Worm (Caenorhabditis elegans) whole organism, L2 larva: ENCODE results near the gene Y81B9A.1.
A peak's percentile ranks its signal among the peaks of the same experiment; 100 is the strongest.

Experiments
- C34F6.9 ChIP-seq: fragments of 150-350 bp; optimal IDR thresholded peaks from 2 replicates; lab custom pipeline; 2014; ENCODE audit warnings: missing biosample characterization, missing genetic modification characterization
- F13H6.1 ChIP-seq: sonication (generic microtip); optimal IDR thresholded peaks from 2 replicates; lab custom pipeline; 2016; ENCODE audit warnings: missing genetic modification characterization, missing compliant biosample characterization
- R02D3.7 ChIP-seq: fragments of 150-350 bp; optimal IDR thresholded peaks from 2 replicates; lab custom pipeline; 2014; ENCODE audit warnings: missing biosample characterization, missing genetic modification characterization
- Y55F3AM.14 ChIP-seq: fragments of 200-800 bp; sonication (Bioruptor generic); optimal IDR thresholded peaks from 2 replicates; lab custom pipeline; 2018; ENCODE audit warnings: mild to moderate bottlenecking, missing genetic modification characterization, missing compliant biosample characterization
- ZK546.5 ChIP-seq: sonication (generic microtip); optimal IDR thresholded peaks from 2 replicates; lab custom pipeline; 2017; ENCODE audit warnings: missing biosample characterization, missing genetic modification characterization
- aly-2 ChIP-seq: fragments of 150-350 bp; optimal IDR thresholded peaks from 2 replicates; lab custom pipeline; 2014; ENCODE audit warnings: missing biosample characterization, missing genetic modification characterization
- blmp-1 ChIP-seq: sonication (generic microtip); optimal IDR thresholded peaks from 2 replicates; lab custom pipeline; 2017; ENCODE audit warnings: missing genetic modification characterization, mild to moderate bottlenecking, missing compliant biosample characterization, antibody characterized with exemption, moderate library complexity; ENCODE audit not compliant: insufficient read depth
- ceh-16 ChIP-seq: fragments of 150-350 bp; optimal IDR thresholded peaks from 2 replicates; lab custom pipeline; 2014; ENCODE audit warnings: missing biosample characterization, missing genetic modification characterization
- ceh-82 ChIP-seq: fragments of 150-350 bp; optimal IDR thresholded peaks from 2 replicates; lab custom pipeline; 2014; ENCODE audit warnings: missing biosample characterization, missing genetic modification characterization
- crh-2 ChIP-seq: sonication (generic microtip); optimal IDR thresholded peaks from 2 replicates; lab custom pipeline; 2017; ENCODE audit warnings: missing biosample characterization, missing genetic modification characterization
- dmd-4 ChIP-seq: sonication (generic microtip); optimal IDR thresholded peaks from 2 replicates; lab custom pipeline; 2017; ENCODE audit warnings: missing biosample characterization, missing genetic modification characterization
- egl-27 ChIP-seq: sonication (generic microtip); optimal IDR thresholded peaks from 3 replicates; lab custom pipeline; 2017; ENCODE audit warnings: missing biosample characterization, missing genetic modification reagents, missing genetic modification characterization
- elt-1 ChIP-seq: fragments of 150-350 bp; optimal IDR thresholded peaks from 2 replicates; lab custom pipeline; 2014; ENCODE audit warnings: missing biosample characterization, missing genetic modification characterization
- elt-3 ChIP-seq: sonication (generic microtip); optimal IDR thresholded peaks from 2 replicates; lab custom pipeline; 2017; ENCODE audit warnings: missing biosample characterization, missing genetic modification characterization
- fos-1 ChIP-seq: fragments of 150-350 bp; optimal IDR thresholded peaks from 2 replicates; lab custom pipeline; 2014; ENCODE audit warnings: missing biosample characterization, missing genetic modification characterization
- gmeb-1 ChIP-seq: fragments of 150-350 bp; optimal IDR thresholded peaks from 2 replicates; lab custom pipeline; 2014; ENCODE audit warnings: missing biosample characterization, missing genetic modification characterization
- lin-11 ChIP-seq: fragments of 150-350 bp; sonication (generic microtip); optimal IDR thresholded peaks from 2 replicates; lab custom pipeline; 2014; ENCODE audit warnings: missing biosample characterization, missing genetic modification characterization, inconsistent platforms, mixed read lengths
- lin-13 ChIP-seq: fragments of 150-350 bp; optimal IDR thresholded peaks from 2 replicates; lab custom pipeline; 2014; ENCODE audit warnings: missing biosample characterization, missing genetic modification reagents, missing genetic modification characterization
- lin-39 ChIP-seq: fragments of 150-350 bp; optimal IDR thresholded peaks from 2 replicates; lab custom pipeline; 2014; ENCODE audit warnings: missing biosample characterization, missing genetic modification reagents, missing genetic modification characterization
- lsy-2 ChIP-seq, 2 experiments: fragments of 150-350 bp in 1 of 2; sonication (generic microtip) in 1 of 2; optimal IDR thresholded peaks; 2 replicates each; lab custom pipeline; 2014 to 2017; ENCODE audit warnings: missing biosample characterization in 2 of 2, missing genetic modification characterization in 2 of 2
- mab-5 ChIP-seq: fragments of 150-350 bp; optimal IDR thresholded peaks from 2 replicates; lab custom pipeline; 2014; ENCODE audit warnings: missing biosample characterization, missing genetic modification characterization
- mbf-1 ChIP-seq: sonication (generic microtip); optimal IDR thresholded peaks from 2 replicates; lab custom pipeline; 2017; ENCODE audit warnings: missing biosample characterization, missing genetic modification characterization
- mdl-1 ChIP-seq, 2 experiments: fragments of 150-350 bp in 1 of 2; sonication (generic microtip) in 1 of 2; optimal IDR thresholded peaks; 2 replicates each; lab custom pipeline; 2017; ENCODE audit warnings: missing biosample characterization in 2 of 2, missing genetic modification characterization in 2 of 2
- nhr-10 ChIP-seq: sonication (generic microtip); optimal IDR thresholded peaks from 2 replicates; lab custom pipeline; 2017; ENCODE audit warnings: missing biosample characterization, missing genetic modification characterization
- nhr-11 ChIP-seq: fragments of 150-350 bp; optimal IDR thresholded peaks from 2 replicates; lab custom pipeline; 2014; ENCODE audit warnings: missing biosample characterization, missing genetic modification characterization
- nhr-12 ChIP-seq: fragments of 150-350 bp; optimal IDR thresholded peaks from 2 replicates; lab custom pipeline; 2014; ENCODE audit warnings: missing biosample characterization, missing genetic modification characterization
- nhr-129 ChIP-seq: fragments of 150-350 bp; optimal IDR thresholded peaks from 2 replicates; lab custom pipeline; 2014; ENCODE audit warnings: missing biosample characterization, missing genetic modification characterization
- nhr-21 ChIP-seq: fragments of 150-350 bp; optimal IDR thresholded peaks from 2 replicates; lab custom pipeline; 2014; ENCODE audit warnings: missing biosample characterization, missing genetic modification characterization
- nhr-23 ChIP-seq: fragments of 150-350 bp; optimal IDR thresholded peaks from 2 replicates; lab custom pipeline; 2014; ENCODE audit warnings: missing biosample characterization, missing genetic modification reagents, missing genetic modification characterization
- nhr-237 ChIP-seq: fragments of 150-350 bp; optimal IDR thresholded peaks from 2 replicates; lab custom pipeline; 2014; ENCODE audit warnings: missing biosample characterization, missing genetic modification characterization
- nhr-25 ChIP-seq: fragments of 150-350 bp; sonication (generic microtip); optimal IDR thresholded peaks from 3 replicates; lab custom pipeline; 2014; ENCODE audit warnings: missing biosample characterization, missing genetic modification characterization
- nhr-6 ChIP-seq: fragments of 150-350 bp; optimal IDR thresholded peaks from 2 replicates; lab custom pipeline; 2014; ENCODE audit warnings: missing biosample characterization, missing genetic modification characterization
- nhr-77 ChIP-seq: fragments of 150-350 bp; optimal IDR thresholded peaks from 2 replicates; lab custom pipeline; 2014; ENCODE audit warnings: missing biosample characterization, missing genetic modification characterization
- peb-1 ChIP-seq: fragments of 150-350 bp; optimal IDR thresholded peaks from 2 replicates; lab custom pipeline; 2014; ENCODE audit warnings: missing biosample characterization, missing genetic modification characterization
- sem-4 ChIP-seq: fragments of 150-350 bp; optimal IDR thresholded peaks from 2 replicates; lab custom pipeline; 2014; ENCODE audit warnings: missing biosample characterization, missing genetic modification reagents, missing genetic modification characterization
- skn-1 ChIP-seq: sonication (generic microtip); optimal IDR thresholded peaks from 2 replicates; lab custom pipeline; 2017; ENCODE audit warnings: missing biosample characterization, missing genetic modification characterization
- sma-3 ChIP-seq: sonication (generic microtip); optimal IDR thresholded peaks from 2 replicates; lab custom pipeline; 2016; ENCODE audit warnings: missing genetic modification reagents, missing genetic modification characterization, missing compliant biosample characterization
- sma-9 ChIP-seq, 2 experiments: fragments of 150-350 bp in 1 of 2; sonication (generic microtip) in 1 of 2; optimal IDR thresholded peaks; 2 replicates each; lab custom pipeline; 2014 to 2016; ENCODE audit warnings: missing genetic modification characterization in 2 of 2, mild to moderate bottlenecking in 1 of 2, missing biosample characterization in 1 of 2, missing compliant biosample characterization in 1 of 2, missing genetic modification reagents in 1 of 2, moderate library complexity in 1 of 2
- unc-39 ChIP-seq: fragments of 150-350 bp; optimal IDR thresholded peaks from 2 replicates; lab custom pipeline; 2014; ENCODE audit warnings: missing biosample characterization, missing genetic modification characterization
- unc-55 ChIP-seq: fragments of 150-350 bp; sonication (generic microtip); optimal IDR thresholded peaks from 3 replicates; lab custom pipeline; 2014; ENCODE audit warnings: missing biosample characterization, missing genetic modification reagents, missing genetic modification characterization
- unc-62 ChIP-seq: fragments of 150-350 bp; optimal IDR thresholded peaks from 2 replicates; lab custom pipeline; 2014; ENCODE audit warnings: missing biosample characterization, missing genetic modification reagents, missing genetic modification characterization
- zag-1 ChIP-seq: fragments of 150-350 bp; optimal IDR thresholded peaks from 2 replicates; lab custom pipeline; 2014; ENCODE audit warnings: missing biosample characterization, missing genetic modification characterization
- ztf-1 ChIP-seq: fragments of 200-800 bp; sonication (Bioruptor generic); conservative IDR thresholded peaks from 2 replicates; pipeline ENCODE4 v1.3.6; 2022; ENCODE audit warnings: missing genetic modification characterization, missing compliant biosample characterization
- ztf-11 ChIP-seq: sonication (generic microtip); optimal IDR thresholded peaks from 2 replicates; lab custom pipeline; 2017; ENCODE audit warnings: missing biosample characterization, missing genetic modification characterization
- ztf-4 ChIP-seq: fragments of 150-350 bp; optimal IDR thresholded peaks from 2 replicates; lab custom pipeline; 2014; ENCODE audit warnings: missing biosample characterization, missing genetic modification characterization

Y81B9A.1 gene

DNA sequence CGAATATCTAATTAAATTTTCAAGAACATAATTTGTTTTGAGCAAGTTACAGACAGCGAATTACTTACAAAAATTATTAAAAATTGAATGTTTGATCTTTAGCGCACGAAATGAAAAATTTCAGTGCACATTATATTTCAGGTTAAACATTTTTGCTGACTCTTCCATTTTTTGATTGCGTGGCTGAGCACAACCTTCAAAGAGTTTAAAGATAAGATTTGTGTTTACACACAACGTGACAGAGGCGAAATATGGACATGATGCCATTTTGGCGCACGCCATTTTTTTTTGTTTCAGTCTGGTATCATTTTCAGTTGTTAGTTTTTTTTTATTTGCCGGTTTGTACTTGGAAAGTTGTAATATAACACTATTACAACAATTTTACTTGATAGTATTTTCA is 20.4 kb downstream of the Y81B9A.1 start:
- TF ChIP-seq crh-2 (tag; lab: Kevin White, UChicago) = peak; percentile 64
- no peak for TF ChIP-seq mab-5 (tag; lab: Kevin White, UChicago)
- TF ChIP-seq fos-1 (tag; lab: Kevin White, UChicago) = peak; percentile 91
- TF ChIP-seq lin-13 (GFP tag; lab: Kevin White, UChicago) = no peak
- no peak for TF ChIP-seq ceh-16 (tag; lab: Kevin White, UChicago)
- TF ChIP-seq sma-9 (GFP tag; optimal IDR thresholded peaks at IDR 0.05; lab: Kevin White, UChicago) = peak; percentile 38
- TF ChIP-seq sma-9 (tag; optimal IDR thresholded peaks at IDR 0.05; lab: Kevin White, UChicago) = no peak
- TF ChIP-seq, all 48 proteins: peak for 3

DNA sequence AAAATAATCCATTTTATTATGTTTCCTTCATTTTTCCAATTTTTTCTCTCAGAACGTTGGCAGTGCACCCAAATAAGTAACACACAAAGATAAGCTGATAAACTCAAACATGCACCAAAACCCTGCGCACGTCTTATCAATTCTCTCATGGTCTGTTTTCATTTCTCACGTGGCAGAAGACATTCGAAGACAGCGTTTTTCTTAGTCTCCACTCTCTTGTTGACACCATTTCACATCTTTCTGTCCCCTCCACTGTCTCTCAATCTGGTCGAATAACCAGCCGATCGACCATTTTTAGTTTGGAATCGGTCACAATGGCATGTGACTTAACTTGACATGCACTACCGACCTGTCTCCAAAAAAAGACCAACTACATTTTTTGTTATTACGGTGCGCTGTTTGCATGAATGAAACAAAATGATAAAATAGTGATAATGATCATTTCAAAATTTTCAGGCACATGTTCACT is 21.7 kb downstream of the Y81B9A.1 start, which contains the start of gene C35B8.3:
C35B8.3 (plus strand) TSS at position 51 of the 469 bp plus-strand sequence.
- TF ChIP-seq sma-9 (GFP tag; optimal IDR thresholded peaks at IDR 0.05; lab: Kevin White, UChicago) = peak; percentile 78
- no peak for TF ChIP-seq sma-9 (tag; optimal IDR thresholded peaks at IDR 0.05; lab: Kevin White, UChicago)
- peak; percentile 84 for TF ChIP-seq nhr-129
- peak; percentile 74 for TF ChIP-seq nhr-25 (tag; lab: Kevin White, UChicago)
- peak; percentile 69 for TF ChIP-seq crh-2 (tag; lab: Kevin White, UChicago)
- TF ChIP-seq F13H6.1 (tag; lab: Kevin White, UChicago) = peak; percentile 7
- TF ChIP-seq sma-3 (GFP tag; lab: Kevin White, UChicago) = peak; percentile 46
- peak; percentile 61 for TF ChIP-seq fos-1 (tag; lab: Kevin White, UChicago)
- TF ChIP-seq nhr-21 (tag; lab: Kevin White, UChicago) = peak; percentile 67
- TF ChIP-seq blmp-1 = peak; percentile 51
- TF ChIP-seq nhr-6 (tag; lab: Kevin White, UChicago) = peak; percentile 47
- no peak for TF ChIP-seq ceh-16 (tag; lab: Kevin White, UChicago)
- TF ChIP-seq Y55F3AM.14 (GFP tag; lab: Kevin White, UChicago) = peak; percentile 65
- no peak for TF ChIP-seq zag-1 (tag; lab: Kevin White, UChicago)
- TF ChIP-seq gmeb-1 (tag; lab: Kevin White, UChicago) = peak; percentile 56
- TF ChIP-seq aly-2 = no peak
- no peak for TF ChIP-seq lin-11
- TF ChIP-seq mdl-1 (tag; optimal IDR thresholded peaks at IDR 0.05; lab: Kevin White, UChicago) = peak in 1 of 2 experiments; percentile 61
- TF ChIP-seq nhr-77 (tag; lab: Kevin White, UChicago) = no peak
- TF ChIP-seq unc-39 (tag; lab: Kevin White, UChicago) = no peak

DNA sequence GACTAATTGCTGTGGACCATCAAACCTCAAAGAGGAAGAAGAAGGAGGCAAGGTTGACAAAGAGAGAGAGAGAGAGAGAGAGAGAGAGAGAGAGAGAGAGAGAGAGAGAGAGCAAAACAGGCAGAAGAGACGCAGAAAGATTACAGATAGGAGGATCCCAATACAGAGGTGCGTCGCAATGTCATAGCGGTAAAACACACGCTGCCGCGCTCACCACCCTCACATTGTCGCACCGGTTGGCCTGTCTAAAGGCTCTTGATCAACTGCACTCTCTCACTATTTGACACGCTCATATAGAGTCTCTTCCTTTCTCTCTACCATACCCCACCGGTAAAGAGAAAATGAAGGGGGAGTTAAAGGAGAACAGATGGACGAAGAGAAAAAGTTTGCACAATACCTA is 33.0 kb downstream of the Y81B9A.1 start:
- TF ChIP-seq ztf-4 = no peak
- no peak for TF ChIP-seq mab-5 (tag; lab: Kevin White, UChicago)
- TF ChIP-seq unc-39 (tag; lab: Kevin White, UChicago) = no peak
- no peak for TF ChIP-seq lsy-2 (tag; optimal IDR thresholded peaks at IDR 0.05; lab: Kevin White, UChicago)
- no peak for TF ChIP-seq lin-39 (tag; lab: Kevin White, UChicago)
- no peak for TF ChIP-seq nhr-237 (tag; lab: Kevin White, UChicago)
- no peak for TF ChIP-seq lin-13 (GFP tag; lab: Kevin White, UChicago)
- no peak for TF ChIP-seq aly-2
- peak; percentile 63 for TF ChIP-seq fos-1 (tag; lab: Kevin White, UChicago)
- TF ChIP-seq Y55F3AM.14 (GFP tag; lab: Kevin White, UChicago) = no peak
- no peak for TF ChIP-seq nhr-23 (tag; lab: Kevin White, UChicago)
- no peak for TF ChIP-seq sem-4 (tag; lab: Kevin White, UChicago)
- TF ChIP-seq nhr-11 (tag; lab: Kevin White, UChicago) = no peak
- no peak for TF ChIP-seq elt-1 (tag; lab: Kevin White, UChicago)
- no peak for TF ChIP-seq peb-1 (tag; lab: Kevin White, UChicago)
- TF ChIP-seq dmd-4 (tag; lab: Kevin White, UChicago) = no peak
- TF ChIP-seq blmp-1 = peak; percentile 43
- TF ChIP-seq unc-62 (GFP tag; lab: Kevin White, UChicago) = no peak
- peak; percentile 10 for TF ChIP-seq nhr-21 (tag; lab: Kevin White, UChicago)
- no peak for TF ChIP-seq ztf-11 (tag; lab: Kevin White, UChicago)
- TF ChIP-seq C34F6.9 (tag; lab: Kevin White, UChicago) = no peak
- peak; percentile 20 for TF ChIP-seq nhr-129
- peak; percentile 60 for TF ChIP-seq F13H6.1 (tag; lab: Kevin White, UChicago)
- no peak for TF ChIP-seq zag-1 (tag; lab: Kevin White, UChicago)
- TF ChIP-seq nhr-77 (tag; lab: Kevin White, UChicago) = no peak
- TF ChIP-seq mbf-1 (tag; lab: Kevin White, UChicago) = no peak
- TF ChIP-seq nhr-6 (tag; lab: Kevin White, UChicago) = no peak
- TF ChIP-seq unc-55 (GFP tag; lab: Kevin White, UChicago) = no peak
- no peak for TF ChIP-seq R02D3.7 (tag; lab: Kevin White, UChicago)
- no peak for TF ChIP-seq ztf-1 (GFP tag; lab: Robert Waterston, UW)
- no peak for TF ChIP-seq skn-1
- TF ChIP-seq ZK546.5 (tag; lab: Kevin White, UChicago) = no peak
- no peak for TF ChIP-seq nhr-10 (tag; lab: Kevin White, UChicago)
- TF ChIP-seq ceh-82 (tag; lab: Kevin White, UChicago) = no peak
- TF ChIP-seq egl-27 = no peak
- peak; percentile 56 for TF ChIP-seq sma-9 (GFP tag; optimal IDR thresholded peaks at IDR 0.05; lab: Kevin White, UChicago)
- TF ChIP-seq sma-9 (tag; optimal IDR thresholded peaks at IDR 0.05; lab: Kevin White, UChicago) = no peak
- no peak for TF ChIP-seq nhr-12
- no peak for TF ChIP-seq ceh-16 (tag; lab: Kevin White, UChicago)
- peak; percentile 22 for TF ChIP-seq crh-2 (tag; lab: Kevin White, UChicago)
- TF ChIP-seq nhr-25 (tag; lab: Kevin White, UChicago) = peak; percentile 14
- no peak for TF ChIP-seq elt-3 (tag; lab: Kevin White, UChicago)
- no peak for TF ChIP-seq lin-11
